Worm (Caenorhabditis elegans) whole organism, L1 larva: ENCODE measurements around the gene Y53G8AM.7.

Experiments used
- C04F5.9 ChIP-seq: sonication (generic microtip); optimal IDR thresholded peaks from 2 replicates; lab custom pipeline; 2016; ENCODE audit warnings: missing genetic modification characterization, missing compliant biosample characterization
- C16A3.4 ChIP-seq: fragments of 150-350 bp; optimal IDR thresholded peaks from 2 replicates; lab custom pipeline; 2014; ENCODE audit warnings: missing biosample characterization, missing genetic modification characterization
- C34B4.2 ChIP-seq: sonication (generic microtip); optimal IDR thresholded peaks from 2 replicates; lab custom pipeline; 2017; ENCODE audit warnings: mild to moderate bottlenecking, missing genetic modification characterization, missing compliant biosample characterization
- F16B12.6 ChIP-seq: fragments of 150-350 bp; optimal IDR thresholded peaks from 2 replicates; lab custom pipeline; 2014; ENCODE audit warnings: missing biosample characterization, missing genetic modification characterization
- Y116A8C.19 ChIP-seq: sonication (generic microtip); optimal IDR thresholded peaks from 2 replicates; lab custom pipeline; 2016; ENCODE audit warnings: missing compliant biosample characterization, missing genetic modification characterization, borderline replicate concordance
- aha-1 ChIP-seq: fragments of 150-350 bp; optimal IDR thresholded peaks from 2 replicates; lab custom pipeline; 2014; ENCODE audit warnings: missing biosample characterization, missing genetic modification characterization
- alr-1 ChIP-seq: fragments of 200-800 bp; sonication (Bioruptor generic); optimal IDR thresholded peaks from 2 replicates; lab custom pipeline; 2018; ENCODE audit warnings: borderline replicate concordance, mild to moderate bottlenecking, missing genetic modification characterization, missing compliant biosample characterization
- ceh-63 ChIP-seq: fragments of 200-800 bp; sonication (Bioruptor generic); optimal IDR thresholded peaks from 2 replicates; lab custom pipeline; 2018; ENCODE audit warnings: mild to moderate bottlenecking, missing genetic modification characterization, missing compliant biosample characterization
- ceh-88 ChIP-seq: fragments of 200-800 bp; sonication (Bioruptor generic); IDR thresholded peaks from 2 replicates; pipeline ENCODE4 v1.3.6; 2022; ENCODE audit warnings: missing genetic modification characterization, missing compliant biosample characterization
- ceh-90 ChIP-seq: sonication (generic microtip); optimal IDR thresholded peaks from 2 replicates; lab custom pipeline; 2016; ENCODE audit warnings: missing genetic modification characterization, missing compliant biosample characterization
- ces-1 ChIP-seq: fragments of 150-350 bp; optimal IDR thresholded peaks from 2 replicates; lab custom pipeline; 2014; ENCODE audit warnings: missing biosample characterization, missing genetic modification reagents, missing genetic modification characterization
- dsc-1 ChIP-seq: sonication (generic microtip); optimal IDR thresholded peaks from 2 replicates; lab custom pipeline; 2016; ENCODE audit warnings: mild to moderate bottlenecking, missing genetic modification characterization, missing compliant biosample characterization
- efl-1 ChIP-seq, 4 experiments: fragments of 150-350 bp; optimal IDR thresholded peaks in 3 of 4; peaks in 1 of 4; 1 replicate in 1 of 4; 2 replicates in 3 of 4; lab custom pipeline; 2014; ENCODE audit warnings: missing biosample characterization in 2 of 4, missing genetic modification characterization in 2 of 4, missing genetic modification reagents in 2 of 4
- elt-2 ChIP-seq: sonication (generic microtip); optimal IDR thresholded peaks from 2 replicates; lab custom pipeline; 2016; ENCODE audit warnings: missing genetic modification characterization, mild to moderate bottlenecking, inconsistent platforms, missing compliant biosample characterization, missing genetic modification reagents
- elt-3 ChIP-seq, 6 experiments: fragments of 150-350 bp in 1 of 6; sonication (generic microtip); optimal IDR thresholded peaks; 2 replicates each; lab custom pipeline; 2017 to 2018; ENCODE audit warnings: missing biosample characterization in 6 of 6, missing genetic modification characterization in 6 of 6, inconsistent platforms in 1 of 6
- fkh-10 ChIP-seq: sonication (generic microtip); optimal IDR thresholded peaks from 2 replicates; lab custom pipeline; 2017; ENCODE audit warnings: missing biosample characterization, missing genetic modification reagents, missing genetic modification characterization
- hpl-2 ChIP-seq: fragments of 150-350 bp; optimal IDR thresholded peaks from 2 replicates; lab custom pipeline; 2014; ENCODE audit warnings: missing biosample characterization, missing genetic modification reagents, missing genetic modification characterization
- irx-1 ChIP-seq: sonication (generic microtip); optimal IDR thresholded peaks from 2 replicates; lab custom pipeline; 2016; ENCODE audit warnings: missing genetic modification characterization, missing compliant biosample characterization
- isw-1 ChIP-seq: fragments of 200-800 bp; sonication (Bioruptor generic); IDR thresholded peaks from 2 replicates; pipeline ENCODE4 v1.3.6; 2022; ENCODE audit warnings: missing genetic modification characterization, missing compliant biosample characterization
- lin-14 ChIP-seq: fragments of 200-800 bp; sonication (Bioruptor generic); optimal IDR thresholded peaks from 2 replicates; lab custom pipeline; 2018; ENCODE audit warnings: mild to moderate bottlenecking, missing genetic modification characterization, moderate library complexity, missing compliant biosample characterization
- lin-35 ChIP-seq, 2 experiments: fragments of 150-350 bp; optimal IDR thresholded peaks; 2 replicates each; lab custom pipeline; 2014; ENCODE audit warnings: missing biosample characterization in 2 of 2, missing genetic modification characterization in 2 of 2, missing genetic modification reagents in 2 of 2
- lsy-2 ChIP-seq, 2 experiments: fragments of 150-350 bp; optimal IDR thresholded peaks; 2 replicates each; lab custom pipeline; 2014; ENCODE audit warnings: missing biosample characterization in 2 of 2, missing genetic modification characterization in 2 of 2
- mep-1 ChIP-seq: fragments of 150-350 bp; optimal IDR thresholded peaks from 2 replicates; lab custom pipeline; 2014; ENCODE audit warnings: missing biosample characterization, missing genetic modification characterization
- nhr-12 ChIP-seq: sonication (generic microtip); optimal IDR thresholded peaks from 2 replicates; lab custom pipeline; 2017; ENCODE audit warnings: missing biosample characterization, missing genetic modification characterization
- nhr-20 ChIP-seq: sonication (generic microtip); optimal IDR thresholded peaks from 2 replicates; lab custom pipeline; 2016; ENCODE audit warnings: mild to moderate bottlenecking, missing genetic modification characterization, missing compliant biosample characterization
- nhr-77 ChIP-seq: fragments of 150-350 bp; optimal IDR thresholded peaks from 2 replicates; lab custom pipeline; 2014; ENCODE audit warnings: missing biosample characterization, missing genetic modification characterization
- nhr-84 ChIP-seq: sonication (generic microtip); optimal IDR thresholded peaks from 2 replicates; lab custom pipeline; 2017; ENCODE audit warnings: missing biosample characterization, missing genetic modification characterization
- pag-3 ChIP-seq: sonication (generic microtip); optimal IDR thresholded peaks from 2 replicates; lab custom pipeline; 2017; ENCODE audit warnings: missing genetic modification characterization, mild to moderate bottlenecking, missing compliant biosample characterization, antibody characterized with exemption, borderline replicate concordance; ENCODE audit not compliant: insufficient read depth
- pax-3 ChIP-seq: fragments of 200-800 bp; sonication (Bioruptor generic); optimal IDR thresholded peaks from 2 replicates; lab custom pipeline; 2018; ENCODE audit warnings: mild to moderate bottlenecking, missing genetic modification characterization, moderate library complexity, missing compliant biosample characterization
- pqm-1 ChIP-seq: sonication (generic microtip); optimal IDR thresholded peaks from 3 replicates; lab custom pipeline; 2017; ENCODE audit warnings: missing biosample characterization, missing genetic modification characterization
- skn-1 ChIP-seq: fragments of 150-350 bp; optimal IDR thresholded peaks from 2 replicates; lab custom pipeline; 2014; ENCODE audit warnings: missing biosample characterization, missing genetic modification characterization
- snpc-4 ChIP-seq: fragments of 150-350 bp; optimal IDR thresholded peaks from 2 replicates; lab custom pipeline; 2014; ENCODE audit warnings: missing biosample characterization, missing genetic modification characterization
- snu-23 ChIP-seq: sonication (generic microtip); optimal IDR thresholded peaks from 2 replicates; lab custom pipeline; 2016; ENCODE audit warnings: missing genetic modification characterization, missing compliant biosample characterization
- swsn-7 ChIP-seq: sonication (generic microtip); optimal IDR thresholded peaks from 2 replicates; lab custom pipeline; 2016; ENCODE audit warnings: missing genetic modification characterization, missing compliant biosample characterization
- tbx-2 ChIP-seq: sonication (generic microtip); optimal IDR thresholded peaks from 2 replicates; lab custom pipeline; 2016; ENCODE audit warnings: missing genetic modification characterization, missing compliant biosample characterization
- tlp-1 ChIP-seq: fragments of 150-350 bp; optimal IDR thresholded peaks from 2 replicates; lab custom pipeline; 2014; ENCODE audit warnings: missing biosample characterization, missing genetic modification characterization
- unc-98 ChIP-seq: fragments of 200-800 bp; sonication (Bioruptor generic); IDR thresholded peaks from 2 replicates; pipeline ENCODE4 v1.3.6; 2022; ENCODE audit warnings: missing genetic modification characterization, missing compliant biosample characterization
- xbp-1 ChIP-seq: sonication (generic microtip); optimal IDR thresholded peaks from 2 replicates; lab custom pipeline; 2016; ENCODE audit warnings: missing genetic modification characterization, missing compliant biosample characterization
- zag-1 ChIP-seq: fragments of 150-350 bp; optimal IDR thresholded peaks from 2 replicates; lab custom pipeline; 2014; ENCODE audit warnings: missing biosample characterization, missing genetic modification characterization
- ztf-11 ChIP-seq, 2 experiments: sonication (generic microtip); optimal IDR thresholded peaks; 2 replicates each; lab custom pipeline; 2016 to 2017; ENCODE audit warnings: missing genetic modification characterization in 2 of 2, missing biosample characterization in 1 of 2, missing compliant biosample characterization in 1 of 2
- ztf-4 ChIP-seq: fragments of 150-350 bp; optimal IDR thresholded peaks from 2 replicates; lab custom pipeline; 2014; ENCODE audit warnings: missing biosample characterization, missing genetic modification characterization

The Y53G8AM.7 gene

DNA sequence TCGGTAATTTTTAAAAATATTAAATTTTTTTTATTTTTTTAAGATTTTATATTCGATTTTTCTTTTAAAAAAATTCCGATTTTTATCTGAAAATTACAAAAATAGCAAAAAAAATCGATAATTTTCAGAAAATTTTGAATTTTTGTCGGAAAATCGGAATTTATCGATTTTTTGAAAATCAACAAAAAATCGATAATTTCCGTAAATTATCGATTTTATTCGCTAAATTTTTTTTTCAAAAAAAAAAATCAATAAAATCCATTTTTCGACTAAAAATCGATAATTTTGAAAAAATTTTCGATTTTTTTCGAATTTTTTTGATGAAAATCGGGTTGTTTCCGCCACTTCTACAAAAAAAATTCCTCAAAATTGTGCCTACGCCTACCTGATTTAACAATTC, 24.1 kb downstream of the Y53G8AM.7 start:
- TF ChIP-seq aha-1 = no peak
- TF ChIP-seq alr-1 (tag; lab: Kevin White, UChicago) = no peak
- no peak for TF ChIP-seq snu-23 (GFP tag; lab: Kevin White, UChicago)
- no peak for TF ChIP-seq lsy-2 (tag; optimal IDR thresholded peaks at IDR 0.05; lab: Kevin White, UChicago)
- no peak for TF ChIP-seq C04F5.9 (tag; lab: Kevin White, UChicago)
- TF ChIP-seq swsn-7 = no peak
- TF ChIP-seq elt-2 (tag; lab: Kevin White, UChicago) = no peak
- TF ChIP-seq lin-35 (GFP tag; optimal IDR thresholded peaks at IDR 0.05; lab: Kevin White, UChicago) = no peak

- TF ChIP-seq pax-3 (tag; lab: Kevin White, UChicago) = no peak
- no peak for TF ChIP-seq isw-1 (GFP tag; lab: Robert Waterston, UW)
- no peak for TF ChIP-seq hpl-2
Measured at ce11 chrIII:3241943-3242342, 24.6 kb downstream of the Y53G8AM.7 start.

- TF ChIP-seq fkh-10 (GFP tag; lab: Kevin White, UChicago) = no peak
- TF ChIP-seq C34B4.2 = no peak
- no peak for TF ChIP-seq snu-23 (GFP tag; lab: Kevin White, UChicago)
- no peak for TF ChIP-seq F16B12.6 (tag; lab: Kevin White, UChicago)
- no peak for TF ChIP-seq ces-1
- no peak for TF ChIP-seq zag-1 (tag; lab: Kevin White, UChicago)
- no peak for TF ChIP-seq skn-1 (tag; lab: Kevin White, UChicago)
- TF ChIP-seq unc-98 = no peak
- no peak for TF ChIP-seq nhr-84
- no peak for TF ChIP-seq lin-35 (GFP tag; optimal IDR thresholded peaks at IDR 0.05; lab: Kevin White, UChicago)
- TF ChIP-seq irx-1 = no peak
- no peak for TF ChIP-seq Y116A8C.19 (tag; lab: Kevin White, UChicago)
- TF ChIP-seq dsc-1 (tag; lab: Kevin White, UChicago) = no peak
- TF ChIP-seq pag-3 = no peak
- TF ChIP-seq ceh-63 = no peak
- no peak for TF ChIP-seq efl-1 (optimal IDR thresholded peaks at IDR 0.05; lab: Kevin White, UChicago)
- TF ChIP-seq efl-1 (GFP tag; optimal IDR thresholded peaks at IDR 0.05 in 1 of 2; lab: Kevin White, UChicago) = no peak
Measured at ce11 chrIII:3241361-3241760, 25.1 kb downstream of the Y53G8AM.7 start.

- TF ChIP-seq lin-14 (GFP tag; lab: Kevin White, UChicago) = no peak
- no peak for TF ChIP-seq nhr-12
- no peak for TF ChIP-seq snu-23 (GFP tag; lab: Kevin White, UChicago)
- no peak for TF ChIP-seq nhr-77 (tag; lab: Kevin White, UChicago)
- TF ChIP-seq ztf-11 (tag; optimal IDR thresholded peaks at IDR 0.05; lab: Kevin White, UChicago) = no peak
- no peak for TF ChIP-seq pag-3
- no peak for TF ChIP-seq ztf-4 (tag; lab: Kevin White, UChicago)
- TF ChIP-seq elt-3 (tag; optimal IDR thresholded peaks at IDR 0.05; lab: Kevin White, UChicago) = no peak
- no peak for TF ChIP-seq tlp-1 (tag; lab: Kevin White, UChicago)
- TF ChIP-seq nhr-20 (tag; lab: Kevin White, UChicago) = no peak
- TF ChIP-seq C16A3.4 = no peak
- no peak for TF ChIP-seq zag-1 (tag; lab: Kevin White, UChicago)
- TF ChIP-seq ceh-90 (tag; lab: Kevin White, UChicago) = no peak
- TF ChIP-seq snpc-4 (tag; lab: Kevin White, UChicago) = no peak
Measured at ce11 chrIII:3240893-3241292, 25.6 kb downstream of the Y53G8AM.7 start.

ce11 chrIII:3232650-3233152, 33.8 kb downstream of the Y53G8AM.7 start, which contains the start of gene Y53G8AL.1:
Y53G8AL.1 (plus strand) TSS chrIII:3233102.
- TF ChIP-seq ceh-88 (GFP tag; lab: Robert Waterston, UW) (no peak), pqm-1 (tag; lab: Kevin White, UChicago) (no peak), xbp-1 (tag; lab: Kevin White, UChicago) (no peak), tbx-2 (tag; lab: Kevin White, UChicago) (no peak), snpc-4 (tag; lab: Kevin White, UChicago) (no peak), mep-1 (no peak)
